Fruit fly (Drosophila melanogaster) whole organism, embryonic: ENCODE results near the gene mRpL15.

Experiments used
- Ada2b ChIP-seq: fragments of 200-800 bp; sonication (Bioruptor generic); IDR thresholded peaks from 2 replicates; pipeline ENCODE4 v1.3.6; 2022; ENCODE audit warnings: missing biosample characterization, missing genetic modification characterization
- Aef1 ChIP-seq: fragments of 200-800 bp; sonication (Bioruptor generic); IDR thresholded peaks from 3 replicates; pipeline ENCODE4 v1.3.6; 2022; ENCODE audit warnings: missing biosample characterization, missing genetic modification characterization
- BtbVII ChIP-seq: fragments of 200-800 bp; sonication (Bioruptor generic); optimal IDR thresholded peaks from 3 replicates; lab custom pipeline; 2017; ENCODE audit warnings: missing biosample characterization, mild to moderate bottlenecking, missing genetic modification characterization
- CG12769 ChIP-seq: fragments of 200-800 bp; sonication (Bioruptor generic); optimal IDR thresholded peaks from 2 replicates; lab custom pipeline; 2019; ENCODE audit warnings: missing biosample characterization, mild to moderate bottlenecking, missing genetic modification characterization, moderate library complexity
- CG13123 ChIP-seq: fragments of 200-800 bp; sonication (Bioruptor generic); optimal IDR thresholded peaks from 2 replicates; lab custom pipeline; 2016; ENCODE audit warnings: missing biosample characterization, missing genetic modification characterization
- CG17186 ChIP-seq: fragments of 200-800 bp; sonication (Bioruptor generic); optimal IDR thresholded peaks from 3 replicates; lab custom pipeline; 2017; ENCODE audit warnings: missing biosample characterization, missing genetic modification reagents, missing genetic modification characterization
- CG17328 ChIP-seq: fragments of 200-800 bp; sonication (Bioruptor generic); IDR thresholded peaks from 2 replicates; pipeline ENCODE4 v1.3.6; 2022; ENCODE audit warnings: missing biosample characterization, missing genetic modification characterization
- CG18262 ChIP-seq: fragments of 200-800 bp; optimal IDR thresholded peaks from 3 replicates; lab custom pipeline; 2019; ENCODE audit warnings: missing biosample characterization, mild to moderate bottlenecking, missing genetic modification characterization, moderate library complexity
- CG18619 ChIP-seq: fragments of 200-800 bp; sonication (Bioruptor generic); optimal IDR thresholded peaks from 3 replicates; lab custom pipeline; 2017; ENCODE audit warnings: missing biosample characterization, mild to moderate bottlenecking, missing genetic modification characterization
- CG2116 ChIP-seq: fragments of 200-800 bp; sonication (Bioruptor generic); optimal IDR thresholded peaks from 3 replicates; lab custom pipeline; 2018; ENCODE audit warnings: missing biosample characterization, mild to moderate bottlenecking, missing genetic modification characterization
- CG2678 ChIP-seq: fragments of 200-800 bp; sonication (Bioruptor generic); optimal IDR thresholded peaks from 3 replicates; lab custom pipeline; 2019; ENCODE audit warnings: missing biosample characterization, mild to moderate bottlenecking, missing genetic modification characterization, moderate library complexity
- CG2875 ChIP-seq: fragments of 200-800 bp; sonication (Bioruptor generic); optimal IDR thresholded peaks from 2 replicates; lab custom pipeline; 2017; ENCODE audit warnings: missing biosample characterization, mild to moderate bottlenecking, missing genetic modification characterization, missing genetic modification reagents
- CG3281 ChIP-seq: fragments of 200-800 bp; sonication (Bioruptor generic); optimal IDR thresholded peaks from 3 replicates; lab custom pipeline; 2017; ENCODE audit warnings: missing biosample characterization, mild to moderate bottlenecking, missing genetic modification characterization
- CG34224 ChIP-seq: fragments of 200-800 bp; sonication (Bioruptor generic); IDR thresholded peaks from 3 replicates; pipeline ENCODE4 v1.3.6; 2022; ENCODE audit warnings: missing biosample characterization, missing genetic modification characterization; ENCODE audit not compliant: partially characterized antibody
- CG4707 ChIP-seq: fragments of 200-800 bp; sonication (Bioruptor generic); optimal IDR thresholded peaks from 2 replicates; lab custom pipeline; 2018; ENCODE audit warnings: missing biosample characterization, mild to moderate bottlenecking, missing genetic modification characterization, moderate library complexity
- CG5180 ChIP-seq: fragments of 200-800 bp; sonication (Bioruptor generic); optimal IDR thresholded peaks from 3 replicates; lab custom pipeline; 2017; ENCODE audit warnings: missing biosample characterization, missing genetic modification characterization, mild to moderate bottlenecking, moderate library complexity, missing genetic modification reagents
- CG6254 ChIP-seq: fragments of 200-800 bp; sonication (Bioruptor generic); optimal IDR thresholded peaks from 3 replicates; lab custom pipeline; 2017; ENCODE audit warnings: mild to moderate bottlenecking, missing biosample characterization, missing genetic modification reagents, missing genetic modification characterization
- CG6791 ChIP-seq: fragments of 200-800 bp; sonication (Bioruptor generic); IDR thresholded peaks from 3 replicates; pipeline ENCODE4 v1.3.6; 2022; ENCODE audit warnings: missing biosample characterization, missing genetic modification characterization; ENCODE audit not compliant: partially characterized antibody
- CG7372 ChIP-seq: fragments of 200-800 bp; sonication (Bioruptor generic); IDR thresholded peaks from 2 replicates; pipeline ENCODE4 v1.3.6; 2022; ENCODE audit warnings: missing biosample characterization, missing genetic modification characterization
- CG7963 ChIP-seq: fragments of 200-800 bp; sonication (Bioruptor generic); IDR thresholded peaks from 3 replicates; pipeline ENCODE4 v1.3.6; 2022; ENCODE audit warnings: missing biosample characterization, missing genetic modification characterization; ENCODE audit not compliant: partially characterized antibody
- CG8281 ChIP-seq: fragments of 200-800 bp; sonication (Bioruptor generic); optimal IDR thresholded peaks from 2 replicates; lab custom pipeline; 2018; ENCODE audit warnings: missing biosample characterization, mild to moderate bottlenecking, missing genetic modification characterization, moderate library complexity
- CG8924 ChIP-seq: fragments of 200-800 bp; optimal IDR thresholded peaks from 3 replicates; lab custom pipeline; 2019; ENCODE audit warnings: missing biosample characterization, mild to moderate bottlenecking, missing genetic modification characterization, moderate library complexity
- Deaf1 ChIP-seq: fragments of 200-800 bp; optimal IDR thresholded peaks from 3 replicates; lab custom pipeline; 2019; ENCODE audit warnings: missing biosample characterization, mild to moderate bottlenecking, missing genetic modification characterization, moderate library complexity
- Elba2 ChIP-seq: fragments of 200-800 bp; sonication (Bioruptor generic); optimal IDR thresholded peaks from 3 replicates; lab custom pipeline; 2016; ENCODE audit warnings: missing biosample characterization, missing genetic modification characterization
- HLH3B ChIP-seq: fragments of 200-800 bp; sonication (Bioruptor generic); IDR thresholded peaks from 2 replicates; pipeline ENCODE4 v1.3.6; 2022; ENCODE audit warnings: missing biosample characterization, missing genetic modification characterization
- Hr3 ChIP-seq: fragments of 200-800 bp; sonication (Bioruptor generic); optimal IDR thresholded peaks from 3 replicates; lab custom pipeline; 2016; ENCODE audit warnings: missing biosample characterization, missing genetic modification characterization
- Hr39 ChIP-seq: fragments of >200 bp; optimal IDR thresholded peaks from 2 replicates; lab custom pipeline; 2017
- Hr51 ChIP-seq, 2 experiments: fragments of 200-800 bp; sonication (Bioruptor generic); optimal IDR thresholded peaks; 2 replicates in 1 of 2; 3 replicates in 1 of 2; lab custom pipeline; 2016 to 2018; ENCODE audit warnings: missing biosample characterization in 2 of 2, missing genetic modification characterization in 2 of 2, mild to moderate bottlenecking in 1 of 2, moderate library complexity in 1 of 2
- Poxn ChIP-seq: fragments of 200-800 bp; sonication (Bioruptor generic); IDR thresholded peaks from 2 replicates; pipeline ENCODE4 v1.3.6; 2022; ENCODE audit warnings: missing biosample characterization, missing genetic modification characterization
- Ravus ChIP-seq: fragments of 200-800 bp; sonication (Bioruptor generic); IDR thresholded peaks from 2 replicates; pipeline ENCODE4 v1.3.6; 2022; ENCODE audit warnings: missing biosample characterization, missing genetic modification characterization
- Side ChIP-seq: fragments of 200-800 bp; sonication (Bioruptor generic); optimal IDR thresholded peaks from 2 replicates; lab custom pipeline; 2016; ENCODE audit warnings: missing biosample characterization, missing genetic modification characterization
- Six4 ChIP-seq: fragments of 200-800 bp; sonication (Bioruptor generic); optimal IDR thresholded peaks from 2 replicates; lab custom pipeline; 2016; ENCODE audit warnings: missing biosample characterization, missing genetic modification characterization
- Sox102F ChIP-seq: fragments of 200-800 bp; sonication (Bioruptor generic); optimal IDR thresholded peaks from 2 replicates; lab custom pipeline; 2018; ENCODE audit warnings: missing biosample characterization, mild to moderate bottlenecking, missing genetic modification characterization, moderate library complexity
- Stat92E ChIP-seq, 3 experiments: fragments of >200 bp in 2 of 3; fragments of 200-800 bp in 1 of 3; sonication (Bioruptor generic) in 1 of 3; optimal IDR thresholded peaks; 2 replicates each; lab custom pipeline; 2017 to 2019; ENCODE audit warnings: missing biosample characterization in 3 of 3, missing genetic modification characterization in 3 of 3, mild to moderate bottlenecking in 1 of 3, moderate library complexity in 1 of 3
- Xbp1 ChIP-seq: fragments of 200-800 bp; sonication (Bioruptor generic); optimal IDR thresholded peaks from 3 replicates; lab custom pipeline; 2016; ENCODE audit warnings: missing biosample characterization, mild to moderate bottlenecking, missing genetic modification characterization
- ap ChIP-seq: fragments of 200-800 bp; sonication (Bioruptor generic); IDR thresholded peaks from 2 replicates; pipeline ENCODE4 v1.3.6; 2022; ENCODE audit warnings: missing biosample characterization, missing genetic modification characterization
- corto ChIP-seq: fragments of 200-800 bp; sonication (Bioruptor generic); optimal IDR thresholded peaks from 2 replicates; lab custom pipeline; 2016; ENCODE audit warnings: missing biosample characterization, mild to moderate bottlenecking, missing genetic modification characterization, moderate library complexity
- dpn ChIP-seq, 2 experiments: fragments of 200-800 bp; sonication (Bioruptor generic); optimal IDR thresholded peaks; 3 replicates each; lab custom pipeline; 2016; ENCODE audit warnings: missing biosample characterization in 2 of 2, missing genetic modification characterization in 2 of 2
- ewg ChIP-seq: fragments of 200-800 bp; sonication (Bioruptor generic); optimal IDR thresholded peaks from 3 replicates; lab custom pipeline; 2017; ENCODE audit warnings: mild to moderate bottlenecking, missing biosample characterization, missing genetic modification reagents, missing genetic modification characterization
- fru ChIP-seq: fragments of >200 bp; optimal IDR thresholded peaks from 2 replicates; lab custom pipeline; 2017
- gcm ChIP-seq: fragments of 200-800 bp; sonication (Bioruptor generic); optimal IDR thresholded peaks from 2 replicates; lab custom pipeline; 2019; ENCODE audit warnings: missing biosample characterization, mild to moderate bottlenecking, missing genetic modification characterization, moderate library complexity
- gcm2 ChIP-seq: fragments of 200-800 bp; sonication (Bioruptor generic); optimal IDR thresholded peaks from 2 replicates; lab custom pipeline; 2016; ENCODE audit warnings: missing biosample characterization, missing genetic modification characterization
- pnt ChIP-seq: fragments of 200-800 bp; sonication (Bioruptor generic); optimal IDR thresholded peaks from 3 replicates; lab custom pipeline; 2016; ENCODE audit warnings: missing biosample characterization, missing genetic modification characterization
- pum ChIP-seq: fragments of 200-800 bp; sonication (Bioruptor generic); optimal IDR thresholded peaks from 2 replicates; lab custom pipeline; 2016; ENCODE audit warnings: missing biosample characterization, missing genetic modification characterization
- sc ChIP-seq, 3 experiments: fragments of >200 bp in 2 of 3; fragments of 200-800 bp in 1 of 3; sonication (Bioruptor generic) in 1 of 3; optimal IDR thresholded peaks; 2 replicates in 2 of 3; 3 replicates in 1 of 3; lab custom pipeline; 2017; ENCODE audit warnings: mild to moderate bottlenecking in 1 of 3, missing biosample characterization in 1 of 3, missing genetic modification characterization in 1 of 3, missing genetic modification reagents in 1 of 3
- sima ChIP-seq: fragments of 200-800 bp; sonication (Bioruptor generic); optimal IDR thresholded peaks from 2 replicates; lab custom pipeline; 2016; ENCODE audit warnings: missing biosample characterization, missing genetic modification characterization
- sob ChIP-seq: fragments of 200-800 bp; sonication (Bioruptor generic); IDR thresholded peaks from 2 replicates; pipeline ENCODE4 v1.3.6; 2022; ENCODE audit warnings: missing biosample characterization, missing genetic modification characterization
- trem ChIP-seq: fragments of 200-800 bp; optimal IDR thresholded peaks from 3 replicates; lab custom pipeline; 2019; ENCODE audit warnings: missing biosample characterization, mild to moderate bottlenecking, missing genetic modification characterization, moderate library complexity
- twi ChIP-seq: fragments of 200-800 bp; optimal IDR thresholded peaks from 2 replicates; lab custom pipeline; 2019; ENCODE audit warnings: missing biosample characterization, mild to moderate bottlenecking, missing genetic modification characterization, moderate library complexity
- yki ChIP-seq: fragments of >200 bp; optimal IDR thresholded peaks from 3 replicates; lab custom pipeline; 2018

Gene mRpL15

DNA sequence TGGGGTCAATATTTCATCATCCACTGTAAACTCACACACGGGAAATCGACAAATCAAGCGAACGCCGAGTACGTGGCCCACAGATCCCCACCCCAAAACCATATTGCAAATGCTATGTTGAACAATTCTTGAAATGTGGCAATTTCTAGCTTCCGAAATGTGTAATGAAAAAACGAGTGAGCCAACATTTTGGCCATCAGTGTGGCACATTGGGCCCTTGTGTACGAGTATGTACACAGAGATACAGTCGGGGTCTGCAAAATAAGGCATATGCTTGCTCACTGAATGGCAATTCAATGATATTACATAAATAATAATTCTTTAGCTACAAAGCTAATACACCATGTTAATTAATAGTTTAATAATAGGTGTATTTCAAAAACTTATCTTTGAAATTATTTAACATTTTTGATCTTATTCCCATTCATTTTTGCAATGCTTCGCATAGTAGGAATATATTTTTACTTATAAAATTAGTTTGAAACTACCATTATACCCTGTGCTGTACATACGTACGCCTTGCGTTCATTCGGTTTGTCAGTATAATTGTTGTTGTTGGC is 36.4 kb downstream of the mRpL15 start (continued):
- TF ChIP-seq CG12769 = peak; percentile 89
- TF ChIP-seq CG34224 (GFP tag; lab: Robert Waterston, UW) = no peak
- TF ChIP-seq dpn (GFP tag; optimal IDR thresholded peaks at IDR 0.05; lab: Kevin White, UChicago) = peak; percentile 84 to 88
- peak; percentile 55 for TF ChIP-seq CG6254 (GFP tag; lab: Kevin White, UChicago)
- peak; percentile 66 for TF ChIP-seq gcm2 (GFP tag; lab: Kevin White, UChicago)
- peak; percentile 87 for TF ChIP-seq CG3281
- TF ChIP-seq sc (optimal IDR thresholded peaks at IDR 0.05; lab: Kevin White, UChicago) = no peak
- TF ChIP-seq sc (GFP tag; optimal IDR thresholded peaks at IDR 0.05; lab: Kevin White, UChicago) = peak; percentile 64
- peak; percentile 80 for TF ChIP-seq CG5180
- TF ChIP-seq Poxn (GFP tag; lab: Robert Waterston, UW) = peak; percentile 19; the same call in 1 of the 2 replicates
- no peak for TF ChIP-seq yki (lab: Kevin White, UChicago)
- TF ChIP-seq HLH3B = peak; percentile 75
- TF ChIP-seq Aef1 (GFP tag; lab: Robert Waterston, UW) = peak; percentile 77
- TF ChIP-seq CG7372 (GFP tag; lab: Robert Waterston, UW) = peak; percentile 75
- peak; percentile 78 for TF ChIP-seq BtbVII (GFP tag; lab: Kevin White, UChicago)
- TF ChIP-seq CG17186 (GFP tag; lab: Kevin White, UChicago) = peak; percentile 29
- peak; percentile 80 for TF ChIP-seq Ada2b
- TF ChIP-seq CG2116 (GFP tag; lab: Kevin White, UChicago) = peak; percentile 73
- TF ChIP-seq CG17328 (GFP tag; lab: Robert Waterston, UW) = peak; percentile 58
- TF ChIP-seq CG8924 (tag; lab: Kevin White, UChicago) = peak; percentile 93
- TF ChIP-seq pnt (GFP tag; lab: Kevin White, UChicago) = peak; percentile 60
- TF ChIP-seq twi = peak; percentile 67
- peak; percentile 67 for TF ChIP-seq Side
- TF ChIP-seq CG6791 = no peak
- TF ChIP-seq Six4 = peak; percentile 80
- TF ChIP-seq corto (GFP tag; lab: Kevin White, UChicago) = peak; percentile 83
- TF ChIP-seq sob = peak; percentile 86
- TF ChIP-seq CG7963 (GFP tag; lab: Robert Waterston, UW) = no peak
- peak; percentile 76 for TF ChIP-seq ewg (GFP tag; lab: Kevin White, UChicago)
- TF ChIP-seq Ravus (GFP tag; lab: Robert Waterston, UW) = peak; percentile 20
- peak; percentile 89 for TF ChIP-seq CG18619 (GFP tag; lab: Kevin White, UChicago)
- TF ChIP-seq CG2678 (tag; lab: Kevin White, UChicago) = peak; percentile 95
- TF ChIP-seq CG4707 (GFP tag; lab: Kevin White, UChicago) = peak; percentile 56
- TF ChIP-seq Deaf1 (tag; lab: Kevin White, UChicago) = peak; percentile 73
- TF ChIP-seq Hr3 = peak; percentile 88
- TF ChIP-seq CG18262 (tag; lab: Kevin White, UChicago) = peak; percentile 90
- TF ChIP-seq pum (GFP tag; lab: Kevin White, UChicago) = peak; percentile 56
- TF ChIP-seq CG13123 (GFP tag; lab: Kevin White, UChicago) = peak; percentile 67
- no peak for TF ChIP-seq fru (lab: Kevin White, UChicago)
- TF ChIP-seq sima (GFP tag; lab: Kevin White, UChicago) = peak; percentile 49
- TF ChIP-seq trem = peak; percentile 53
- TF ChIP-seq CG8281 (tag; lab: Kevin White, UChicago) = peak; percentile 80
- TF ChIP-seq CG2875 (GFP tag; lab: Kevin White, UChicago) = peak; percentile 67
- peak; percentile 89 for TF ChIP-seq gcm
- TF ChIP-seq Hr39 = no peak
- peak; percentile 27 for TF ChIP-seq Elba2 (GFP tag; lab: Kevin White, UChicago)
- TF ChIP-seq Stat92E (GFP tag; optimal IDR thresholded peaks at IDR 0.05; lab: Kevin White, UChicago) = no peak
- TF ChIP-seq Hr51 (GFP tag; optimal IDR thresholded peaks at IDR 0.05; lab: Kevin White, UChicago) = peak; percentile 75 to 95
- peak; percentile 92 for TF ChIP-seq Sox102F (GFP tag; lab: Kevin White, UChicago)
- peak; percentile 91 for TF ChIP-seq Xbp1 (GFP tag; lab: Kevin White, UChicago)
- peak; percentile 24 for TF ChIP-seq ap (GFP tag; lab: Robert Waterston, UW)
